Worm (Caenorhabditis elegans) whole organism, L3 larva: Measurements from ENCODE around the gene Y53G8AR.9.

Experiments
- ceh-9 ChIP-seq: sonication (generic microtip); optimal IDR thresholded peaks from 2 replicates; lab custom pipeline; 2018; ENCODE audit warnings: missing biosample characterization, missing genetic modification characterization
- mml-1 ChIP-seq: fragments of 150-350 bp; sonication (generic microtip); optimal IDR thresholded peaks from 3 replicates; lab custom pipeline; 2014; ENCODE audit warnings: missing biosample characterization, missing genetic modification characterization
- snpc-4 ChIP-seq: fragments of 150-350 bp; optimal IDR thresholded peaks from 2 replicates; lab custom pipeline; 2014; ENCODE audit warnings: missing biosample characterization, missing genetic modification characterization
- zag-1 ChIP-seq: fragments of 150-350 bp; optimal IDR thresholded peaks from 2 replicates; lab custom pipeline; 2014; ENCODE audit warnings: missing biosample characterization, missing genetic modification characterization
- ztf-4 ChIP-seq: fragments of 150-350 bp; optimal IDR thresholded peaks from 2 replicates; lab custom pipeline; 2014; ENCODE audit warnings: missing biosample characterization, missing genetic modification characterization

DNA sequence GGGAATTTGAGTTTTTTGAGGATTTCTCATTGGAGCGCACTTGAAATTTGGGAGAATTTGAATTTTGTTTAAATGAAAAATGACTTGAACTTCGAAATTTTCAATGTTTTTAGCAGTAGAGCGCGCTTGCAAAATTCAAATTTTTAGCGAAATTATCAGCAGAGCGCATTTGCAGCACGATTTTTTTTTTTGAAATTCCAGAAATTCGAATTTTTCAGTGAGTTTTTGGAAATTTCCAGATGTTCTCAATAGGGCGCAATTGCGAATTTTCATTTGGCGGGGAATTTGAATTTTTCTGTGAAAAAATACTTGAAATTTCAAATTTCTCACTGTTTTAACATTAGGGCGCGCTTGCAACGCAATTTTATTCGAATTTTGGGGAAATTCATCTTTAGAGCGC lies 10.7 kb upstream of the Y53G8AR.9 start:
- TF ChIP-seq ceh-9 (tag; lab: Kevin White, UChicago) (no peak), ztf-4 (tag; lab: Kevin White, UChicago) (no peak), mml-1 (tag; lab: Kevin White, UChicago) (no peak), snpc-4 (tag; lab: Kevin White, UChicago) (no peak), zag-1 (tag; lab: Kevin White, UChicago) (no peak)
